Worm (Caenorhabditis elegans) whole organism, L4/young adult: Measurements from ENCODE around the gene clec-86.

Experiments
- W03F9.2 ChIP-seq: fragments of 150-350 bp; optimal IDR thresholded peaks from 2 replicates; lab custom pipeline; 2014; ENCODE audit warnings: missing biosample characterization, missing genetic modification characterization
- dao-5 ChIP-seq: sonication (generic microtip); optimal IDR thresholded peaks from 2 replicates; lab custom pipeline; 2016; ENCODE audit warnings: missing genotype, missing genetic modification characterization, moderate library complexity, missing compliant biosample characterization
- him-1 ChIP-seq: sonication (generic microtip); optimal IDR thresholded peaks from 2 replicates; lab custom pipeline; 2016; ENCODE audit warnings: missing genotype, missing genetic modification reagents, missing genetic modification characterization, missing compliant biosample characterization

clec-86 gene

ce11 chrX:7143515-7143914, 3.8 kb downstream of the clec-86 start, which contains the start of gene alh-10:
alh-10 (minus strand) TSS chrX:7143641.
- TF ChIP-seq W03F9.2 (tag; lab: Kevin White, UChicago), result no peak
- no peak for TF ChIP-seq him-1 (tag; lab: Kevin White, UChicago)
- TF ChIP-seq dao-5 (tag; lab: Kevin White, UChicago), result no peak

ce11 chrX:7149670-7150069, 10.0 kb downstream of the clec-86 start:
- no peak for TF ChIP-seq him-1 (tag; lab: Kevin White, UChicago)
- TF ChIP-seq W03F9.2 (tag; lab: Kevin White, UChicago), result no peak
- TF ChIP-seq dao-5 (tag; lab: Kevin White, UChicago), result no peak

ce11 chrX:7151189-7151857, 11.6 kb downstream of the clec-86 start, which contains the start of gene lam-2:
lam-2 (minus strand) TSS chrX:7151239.
- TF ChIP-seq W03F9.2 (tag; lab: Kevin White, UChicago), result no peak
- no peak for TF ChIP-seq dao-5 (tag; lab: Kevin White, UChicago)
- TF ChIP-seq him-1 (tag; lab: Kevin White, UChicago), result no peak

- TF ChIP-seq him-1 (tag; lab: Kevin White, UChicago) (no peak), W03F9.2 (tag; lab: Kevin White, UChicago) (no peak), dao-5 (tag; lab: Kevin White, UChicago) (no peak)
Measured at ce11 chrX:7151976-7152528, 12.4 kb downstream of the clec-86 start.

- TF ChIP-seq W03F9.2 (tag; lab: Kevin White, UChicago) (no peak), him-1 (tag; lab: Kevin White, UChicago) (no peak), dao-5 (tag; lab: Kevin White, UChicago) (no peak)
Measured at ce11 chrX:7153460-7153859, 13.8 kb downstream of the clec-86 start.

ce11 chrX:7155879-7156278, 16.2 kb downstream of the clec-86 start, which contains the start of gene C54D1.7:
C54D1.7 (minus strand) TSS chrX:7156035.
- no peak for TF ChIP-seq W03F9.2 (tag; lab: Kevin White, UChicago)
- TF ChIP-seq dao-5 (tag; lab: Kevin White, UChicago), result no peak
- no peak for TF ChIP-seq him-1 (tag; lab: Kevin White, UChicago)

- TF ChIP-seq dao-5 (tag; lab: Kevin White, UChicago), result no peak
- no peak for TF ChIP-seq him-1 (tag; lab: Kevin White, UChicago)
- TF ChIP-seq W03F9.2 (tag; lab: Kevin White, UChicago), result no peak
Measured at ce11 chrX:7157483-7157882, 17.8 kb downstream of the clec-86 start.

ce11 chrX:7158736-7159135, 19.1 kb downstream of the clec-86 start, which contains the start of gene pgp-10:
pgp-10 (plus strand) TSS chrX:7159036.
- TF ChIP-seq W03F9.2 (tag; lab: Kevin White, UChicago), result no peak
- TF ChIP-seq him-1 (tag; lab: Kevin White, UChicago), result no peak
- no peak for TF ChIP-seq dao-5 (tag; lab: Kevin White, UChicago)

- no peak for TF ChIP-seq dao-5 (tag; lab: Kevin White, UChicago)
- TF ChIP-seq W03F9.2 (tag; lab: Kevin White, UChicago), result no peak
- TF ChIP-seq him-1 (tag; lab: Kevin White, UChicago), result no peak
Measured at ce11 chrX:7162764-7163163, 23.1 kb downstream of the clec-86 start.

- TF ChIP-seq dao-5 (tag; lab: Kevin White, UChicago) (no peak), him-1 (tag; lab: Kevin White, UChicago) (no peak), W03F9.2 (tag; lab: Kevin White, UChicago) (no peak)
Measured at ce11 chrX:7170575-7171297, 31.1 kb downstream of the clec-86 start, which contains the start of gene bar-1. bar-1 (minus strand) TSS chrX:7170625.

ce11 chrX:7175389-7175788, 35.7 kb downstream of the clec-86 start:
- no peak for TF ChIP-seq W03F9.2 (tag; lab: Kevin White, UChicago)
- no peak for TF ChIP-seq dao-5 (tag; lab: Kevin White, UChicago)
- no peak for TF ChIP-seq him-1 (tag; lab: Kevin White, UChicago)

- no peak for TF ChIP-seq W03F9.2 (tag; lab: Kevin White, UChicago)
- no peak for TF ChIP-seq dao-5 (tag; lab: Kevin White, UChicago)
- no peak for TF ChIP-seq him-1 (tag; lab: Kevin White, UChicago)
Measured at ce11 chrX:7176817-7177216, 37.1 kb downstream of the clec-86 start.

ce11 chrX:7177341-7177740, 37.7 kb downstream of the clec-86 start, which contains the start of gene F43E12.1:
F43E12.1 (plus strand) TSS chrX:7177641.
- TF ChIP-seq him-1 (tag; lab: Kevin White, UChicago) (no peak), dao-5 (tag; lab: Kevin White, UChicago) (no peak), W03F9.2 (tag; lab: Kevin White, UChicago) (no peak)
